Fruit fly (Drosophila melanogaster) whole organism, embryonic: ENCODE data around the gene CG4459.

Experiments
- CG10209 ChIP-seq: fragments of 200-800 bp; sonication (Bioruptor generic); optimal IDR thresholded peaks from 3 replicates; lab custom pipeline; 2017; ENCODE audit warnings: missing biosample characterization, mild to moderate bottlenecking, missing genetic modification characterization, missing genetic modification reagents
- CG10543 ChIP-seq: fragments of 200-800 bp; sonication (Bioruptor generic); optimal IDR thresholded peaks from 3 replicates; lab custom pipeline; 2017; ENCODE audit warnings: missing biosample characterization, mild to moderate bottlenecking, missing genetic modification characterization, moderate library complexity
- CG11560 ChIP-seq: fragments of 200-800 bp; sonication (Bioruptor generic); IDR thresholded peaks from 3 replicates; pipeline ENCODE4 v1.3.6; 2022; ENCODE audit warnings: missing biosample characterization, missing genetic modification characterization
- CG12744 ChIP-seq: fragments of 200-800 bp; sonication (Bioruptor generic); optimal IDR thresholded peaks from 2 replicates; lab custom pipeline; 2016; ENCODE audit warnings: missing biosample characterization, missing genetic modification characterization
- CG13775 ChIP-seq: fragments of 200-800 bp; sonication (Bioruptor generic); optimal IDR thresholded peaks from 3 replicates; lab custom pipeline; 2017; ENCODE audit warnings: missing biosample characterization, mild to moderate bottlenecking, missing genetic modification characterization
- CG15696 ChIP-seq: fragments of 200-800 bp; sonication (Bioruptor generic); optimal IDR thresholded peaks from 2 replicates; lab custom pipeline; 2019; ENCODE audit warnings: missing biosample characterization, mild to moderate bottlenecking, missing genetic modification characterization, moderate library complexity
- CG1647 ChIP-seq: fragments of 200-800 bp; sonication (Bioruptor generic); optimal IDR thresholded peaks from 3 replicates; lab custom pipeline; 2016; ENCODE audit warnings: missing biosample characterization, missing genetic modification characterization
- CG17612 ChIP-seq: fragments of 200-800 bp; sonication (Bioruptor generic); IDR thresholded peaks from 2 replicates; pipeline ENCODE4 v1.3.6; 2022; ENCODE audit warnings: missing biosample characterization, missing genetic modification characterization
- CG17829 ChIP-seq: fragments of 200-800 bp; optimal IDR thresholded peaks from 2 replicates; lab custom pipeline; 2019; ENCODE audit warnings: missing biosample characterization, mild to moderate bottlenecking, missing genetic modification characterization, moderate library complexity
- CG17912 ChIP-seq: fragments of 200-800 bp; sonication (Bioruptor generic); optimal IDR thresholded peaks from 2 replicates; lab custom pipeline; 2018; ENCODE audit warnings: missing biosample characterization, mild to moderate bottlenecking, missing genetic modification characterization
- CG2129 ChIP-seq: fragments of 200-800 bp; sonication (Bioruptor generic); IDR thresholded peaks from 2 replicates; pipeline ENCODE4 v1.3.6; 2022; ENCODE audit warnings: missing biosample characterization, missing genetic modification characterization; ENCODE audit not compliant: partially characterized antibody
- CG2875 ChIP-seq: fragments of 200-800 bp; sonication (Bioruptor generic); optimal IDR thresholded peaks from 2 replicates; lab custom pipeline; 2017; ENCODE audit warnings: missing biosample characterization, mild to moderate bottlenecking, missing genetic modification characterization, missing genetic modification reagents
- CG2889 ChIP-seq: fragments of 200-800 bp; sonication (Bioruptor generic); IDR thresholded peaks from 3 replicates; pipeline ENCODE4 v1.3.6; 2022; ENCODE audit warnings: missing biosample characterization, missing genetic modification characterization
- CG31388 ChIP-seq: fragments of 200-800 bp; sonication (Bioruptor generic); optimal IDR thresholded peaks from 2 replicates; lab custom pipeline; 2016; ENCODE audit warnings: missing biosample characterization, missing genetic modification characterization
- CG32532 ChIP-seq: fragments of 200-800 bp; sonication (Bioruptor generic); IDR thresholded peaks from 2 replicates; pipeline ENCODE4 v1.3.6; 2022; ENCODE audit warnings: missing biosample characterization, missing genetic modification characterization
- CG33557 ChIP-seq: fragments of 200-800 bp; sonication (Bioruptor generic); optimal IDR thresholded peaks from 2 replicates; lab custom pipeline; 2019; ENCODE audit warnings: missing biosample characterization, mild to moderate bottlenecking, missing genetic modification characterization, moderate library complexity
- CG3726 ChIP-seq: fragments of 200-800 bp; sonication (Bioruptor generic); IDR thresholded peaks from 3 replicates; pipeline ENCODE4, ENCODE4 v1.3.6; 2022; ENCODE audit warnings: missing biosample characterization, missing genetic modification characterization
- CG5245 ChIP-seq: fragments of 200-800 bp; sonication (Bioruptor generic); optimal IDR thresholded peaks from 3 replicates; lab custom pipeline; 2016; ENCODE audit warnings: missing biosample characterization, missing genetic modification characterization
- CG6254 ChIP-seq: fragments of 200-800 bp; sonication (Bioruptor generic); optimal IDR thresholded peaks from 3 replicates; lab custom pipeline; 2017; ENCODE audit warnings: mild to moderate bottlenecking, missing biosample characterization, missing genetic modification reagents, missing genetic modification characterization
- CG6683 ChIP-seq: fragments of 200-800 bp; sonication (Bioruptor generic); optimal IDR thresholded peaks from 2 replicates; lab custom pipeline; 2017; ENCODE audit warnings: missing biosample characterization, mild to moderate bottlenecking, missing genetic modification characterization, missing genetic modification reagents
- CG7556 ChIP-seq: fragments of 200-800 bp; sonication (Bioruptor generic); optimal IDR thresholded peaks from 2 replicates; lab custom pipeline; 2017; ENCODE audit warnings: missing biosample characterization, mild to moderate bottlenecking, missing genetic modification characterization
- CG8281 ChIP-seq: fragments of 200-800 bp; sonication (Bioruptor generic); optimal IDR thresholded peaks from 2 replicates; lab custom pipeline; 2018; ENCODE audit warnings: missing biosample characterization, mild to moderate bottlenecking, missing genetic modification characterization, moderate library complexity
- CG8388 ChIP-seq: fragments of 200-800 bp; sonication (Bioruptor generic); optimal IDR thresholded peaks from 2 replicates; lab custom pipeline; 2019; ENCODE audit warnings: missing biosample characterization, mild to moderate bottlenecking, missing genetic modification characterization, moderate library complexity
- CG8478 ChIP-seq: fragments of >200 bp; optimal IDR thresholded peaks from 2 replicates; lab custom pipeline; 2018
- CG9727 ChIP-seq: fragments of 200-800 bp; sonication (Bioruptor generic); optimal IDR thresholded peaks from 3 replicates; lab custom pipeline; 2017; ENCODE audit warnings: missing biosample characterization, mild to moderate bottlenecking, missing genetic modification characterization
- CTCF ChIP-seq: fragments of 200-800 bp; sonication (Bioruptor generic); optimal IDR thresholded peaks from 2 replicates; lab custom pipeline; 2017; ENCODE audit warnings: missing biosample characterization, mild to moderate bottlenecking, missing genetic modification characterization, moderate library complexity
- HLH54F ChIP-seq: fragments of 200-800 bp; sonication (Bioruptor generic); optimal IDR thresholded peaks from 3 replicates; lab custom pipeline; 2016; ENCODE audit warnings: missing biosample characterization, missing genetic modification characterization
- Hmr ChIP-seq: fragments of 200-800 bp; sonication (Bioruptor generic); optimal IDR thresholded peaks from 3 replicates; lab custom pipeline; 2017; ENCODE audit warnings: mild to moderate bottlenecking, missing biosample characterization, missing genetic modification reagents, missing genetic modification characterization
- Hr51 ChIP-seq, 2 experiments: fragments of 200-800 bp; sonication (Bioruptor generic); optimal IDR thresholded peaks; 2 replicates in 1 of 2; 3 replicates in 1 of 2; lab custom pipeline; 2016 to 2018; ENCODE audit warnings: missing biosample characterization in 2 of 2, missing genetic modification characterization in 2 of 2, mild to moderate bottlenecking in 1 of 2, moderate library complexity in 1 of 2
- Kr ChIP-seq: fragments of 200-800 bp; sonication (Bioruptor generic); optimal IDR thresholded peaks from 2 replicates; lab custom pipeline; 2017; ENCODE audit warnings: missing biosample characterization, mild to moderate bottlenecking, missing genetic modification characterization
- Myb ChIP-seq: fragments of 200-800 bp; sonication (Bioruptor generic); optimal IDR thresholded peaks from 2 replicates; lab custom pipeline; 2016; ENCODE audit warnings: missing biosample characterization, missing genetic modification characterization
- Ssrp ChIP-seq: fragments of 200-800 bp; sonication (Bioruptor generic); optimal IDR thresholded peaks from 2 replicates; lab custom pipeline; 2018; ENCODE audit warnings: missing biosample characterization, mild to moderate bottlenecking, missing genetic modification characterization, moderate library complexity
- Usf ChIP-seq: fragments of 200-800 bp; sonication (Bioruptor generic); optimal IDR thresholded peaks from 2 replicates; lab custom pipeline; 2017; ENCODE audit warnings: missing genotype, missing biosample characterization, missing genetic modification characterization
- bbx ChIP-seq: fragments of 200-800 bp; sonication (Bioruptor generic); IDR thresholded peaks from 2 replicates; pipeline ENCODE4 v1.3.6; 2022; ENCODE audit warnings: missing biosample characterization, missing genetic modification characterization; ENCODE audit not compliant: partially characterized antibody
- cad ChIP-seq: fragments of >200 bp; optimal IDR thresholded peaks from 2 replicates; lab custom pipeline; 2017; ENCODE audit warnings: missing biosample characterization, missing genetic modification characterization
- crol ChIP-seq: fragments of 200-800 bp; sonication (Bioruptor generic); IDR thresholded peaks from 2 replicates; pipeline ENCODE4 v1.3.6; 2022; ENCODE audit warnings: missing biosample characterization, missing genetic modification characterization
- cwo ChIP-seq: fragments of 200-800 bp; sonication (Bioruptor generic); optimal IDR thresholded peaks from 3 replicates; lab custom pipeline; 2017; ENCODE audit warnings: missing biosample characterization, missing genetic modification characterization, mild to moderate bottlenecking, moderate library complexity, missing genetic modification reagents
- hkb ChIP-seq, 2 experiments: fragments of 200-800 bp in 1 of 2; fragments of >200 bp in 1 of 2; sonication (Bioruptor generic) in 1 of 2; IDR thresholded peaks in 1 of 2; optimal IDR thresholded peaks in 1 of 2; 2 replicates each; pipeline versions ENCODE4 v1.3.6 to Lab custom; 2017 to 2022; ENCODE audit warnings: missing biosample characterization in 1 of 2, missing genetic modification characterization in 1 of 2
- knrl ChIP-seq: fragments of 200-800 bp; sonication (Bioruptor generic); IDR thresholded peaks from 3 replicates; pipeline ENCODE4 v1.3.6; 2022; ENCODE audit warnings: missing biosample characterization, missing genetic modification characterization; ENCODE audit not compliant: partially characterized antibody
- lmd ChIP-seq: fragments of 200-800 bp; sonication (Bioruptor generic); IDR thresholded peaks from 2 replicates; pipeline ENCODE4 v1.3.6; 2022; ENCODE audit warnings: missing biosample characterization, missing genetic modification characterization
- odd ChIP-seq: fragments of 200-800 bp; sonication (Bioruptor generic); optimal IDR thresholded peaks from 2 replicates; lab custom pipeline; 2017; ENCODE audit warnings: missing biosample characterization, mild to moderate bottlenecking, missing genetic modification characterization
- p53 ChIP-seq: fragments of 200-800 bp; sonication (Bioruptor generic); optimal IDR thresholded peaks from 2 replicates; lab custom pipeline; 2016; ENCODE audit warnings: missing biosample characterization, missing genetic modification characterization
- pum ChIP-seq: fragments of 200-800 bp; sonication (Bioruptor generic); optimal IDR thresholded peaks from 2 replicates; lab custom pipeline; 2016; ENCODE audit warnings: missing biosample characterization, missing genetic modification characterization
- sc ChIP-seq, 3 experiments: fragments of >200 bp in 2 of 3; fragments of 200-800 bp in 1 of 3; sonication (Bioruptor generic) in 1 of 3; optimal IDR thresholded peaks; 2 replicates in 2 of 3; 3 replicates in 1 of 3; lab custom pipeline; 2017; ENCODE audit warnings: mild to moderate bottlenecking in 1 of 3, missing biosample characterization in 1 of 3, missing genetic modification characterization in 1 of 3, missing genetic modification reagents in 1 of 3
- ssp ChIP-seq: fragments of 200-800 bp; sonication (Bioruptor generic); IDR thresholded peaks from 2 replicates; pipeline ENCODE4 v1.3.6; 2022; ENCODE audit warnings: missing biosample characterization, missing genetic modification characterization
- stc ChIP-seq: fragments of 200-800 bp; sonication (Bioruptor generic); IDR thresholded peaks from 2 replicates; pipeline ENCODE4 v1.3.6; 2022; ENCODE audit warnings: missing biosample characterization, missing genetic modification characterization
- toy ChIP-seq: fragments of 200-800 bp; sonication (Bioruptor generic); IDR thresholded peaks from 2 replicates; pipeline ENCODE4 v1.3.6; 2022; ENCODE audit warnings: missing biosample characterization, missing genetic modification characterization
- unpg ChIP-seq: fragments of 200-800 bp; sonication (Bioruptor generic); optimal IDR thresholded peaks from 3 replicates; lab custom pipeline; 2018; ENCODE audit warnings: missing biosample characterization, mild to moderate bottlenecking, missing genetic modification characterization, moderate library complexity
- wdn ChIP-seq: fragments of 200-800 bp; sonication (Bioruptor generic); IDR thresholded peaks from 2 replicates; pipeline ENCODE4 v1.3.6; 2022; ENCODE audit warnings: missing biosample characterization, missing genetic modification characterization
- zf30C ChIP-seq: fragments of 200-800 bp; sonication (Bioruptor generic); optimal IDR thresholded peaks from 3 replicates; lab custom pipeline; 2018; ENCODE audit warnings: missing biosample characterization, mild to moderate bottlenecking, missing genetic modification characterization

Gene CG4459

dm6 chr3R:19890340-19890998 lies 38.0 kb downstream of the CG4459 start, which contains the start of gene CG4733 (continued):
- TF ChIP-seq CG8478: no peak
- TF ChIP-seq CG5245 (GFP tag; lab: Kevin White, UChicago): no peak
- peak; percentile 44; the same call in 1 of the 2 replicates for TF ChIP-seq CG32532
- no peak for TF ChIP-seq CG6683 (GFP tag; lab: Kevin White, UChicago)
- no peak for TF ChIP-seq odd (GFP tag; lab: Kevin White, UChicago)
- no peak for TF ChIP-seq cwo (GFP tag; lab: Kevin White, UChicago)
- no peak for TF ChIP-seq CG31388 (GFP tag; lab: Kevin White, UChicago)
- TF ChIP-seq Usf (GFP tag; lab: Kevin White, UChicago): no peak
- TF ChIP-seq CG2889 (GFP tag; lab: Robert Waterston, UW): no peak
- no peak for TF ChIP-seq CG9727 (GFP tag; lab: Kevin White, UChicago)
- TF ChIP-seq Hr51 (GFP tag; optimal IDR thresholded peaks at IDR 0.05; lab: Kevin White, UChicago): peak in 1 of 2 experiments; percentile 14
- no peak for TF ChIP-seq CG12744 (GFP tag; lab: Kevin White, UChicago)
- TF ChIP-seq CTCF: no peak
- no peak for TF ChIP-seq unpg (GFP tag; lab: Kevin White, UChicago)
- TF ChIP-seq ssp (GFP tag; lab: Robert Waterston, UW): no peak
- no peak for TF ChIP-seq CG15696
- TF ChIP-seq bbx (GFP tag; lab: Robert Waterston, UW): 0 out of 2 replicates have a peak, but pooled peaks have one; percentile 17
- TF ChIP-seq Ssrp: peak; percentile 18
- no peak for TF ChIP-seq Myb (GFP tag; lab: Kevin White, UChicago)
- TF ChIP-seq CG7556 (GFP tag; lab: Kevin White, UChicago): peak; percentile 18
- peak; percentile 25 for TF ChIP-seq CG10543 (GFP tag; lab: Kevin White, UChicago)
- no peak for TF ChIP-seq toy (GFP tag; lab: Robert Waterston, UW)
- no peak for TF ChIP-seq knrl (GFP tag; lab: Robert Waterston, UW)
- no peak for TF ChIP-seq CG2129
- TF ChIP-seq wdn (GFP tag; lab: Robert Waterston, UW): no peak
- TF ChIP-seq Hmr (GFP tag; lab: Kevin White, UChicago): no peak
- no peak for TF ChIP-seq CG8281
- no peak for TF ChIP-seq crol (GFP tag; lab: Robert Waterston, UW)
- TF ChIP-seq CG11560 (tag; lab: Robert Waterston, UW): no peak
- TF ChIP-seq stc (GFP tag; lab: Robert Waterston, UW): no peak
- TF ChIP-seq hkb (optimal IDR thresholded peaks at IDR 0.05; lab: Kevin White, UChicago): no peak
- no peak for TF ChIP-seq hkb (GFP tag; IDR thresholded peaks at IDR 0.05; lab: Robert Waterston, UW)
- TF ChIP-seq CG6254 (GFP tag; lab: Kevin White, UChicago): no peak
- no peak for TF ChIP-seq p53 (GFP tag; lab: Kevin White, UChicago)
- TF ChIP-seq CG8388: no peak
- TF ChIP-seq CG17612 (GFP tag; lab: Robert Waterston, UW): no peak
- no peak for TF ChIP-seq CG17829
- TF ChIP-seq CG2875: no peak
- TF ChIP-seq pum (GFP tag; lab: Kevin White, UChicago): no peak
- no peak for TF ChIP-seq Kr (GFP tag; lab: Kevin White, UChicago)
- no peak for TF ChIP-seq CG1647 (GFP tag; lab: Kevin White, UChicago)
- no peak for TF ChIP-seq CG10209 (GFP tag; lab: Kevin White, UChicago)
- peak; percentile 23 for TF ChIP-seq CG13775 (GFP tag; lab: Kevin White, UChicago)
- no peak for TF ChIP-seq cad
- TF ChIP-seq HLH54F: no peak
- TF ChIP-seq zf30C (GFP tag; lab: Kevin White, UChicago): no peak
- TF ChIP-seq CG17912 (GFP tag; lab: Kevin White, UChicago): no peak
- TF ChIP-seq CG33557 (GFP tag; lab: Kevin White, UChicago): no peak
- no peak for TF ChIP-seq sc (optimal IDR thresholded peaks at IDR 0.05; lab: Kevin White, UChicago)
- TF ChIP-seq sc (GFP tag; optimal IDR thresholded peaks at IDR 0.05; lab: Kevin White, UChicago): no peak
- TF ChIP-seq lmd (GFP tag; lab: Robert Waterston, UW): no peak
- TF ChIP-seq CG3726 (GFP tag; lab: Robert Waterston, UW): no peak
